Worm (Caenorhabditis elegans) whole organism, L4/young adult: ENCODE results near the gene ins-19.

Experiments
- W03F9.2 ChIP-seq: fragments of 150-350 bp; optimal IDR thresholded peaks from 2 replicates; lab custom pipeline; 2014; ENCODE audit warnings: missing biosample characterization, missing genetic modification characterization
- dao-5 ChIP-seq: sonication (generic microtip); optimal IDR thresholded peaks from 2 replicates; lab custom pipeline; 2016; ENCODE audit warnings: missing genotype, missing genetic modification characterization, moderate library complexity, missing compliant biosample characterization
- him-1 ChIP-seq: sonication (generic microtip); optimal IDR thresholded peaks from 2 replicates; lab custom pipeline; 2016; ENCODE audit warnings: missing genotype, missing genetic modification reagents, missing genetic modification characterization, missing compliant biosample characterization

- TF ChIP-seq him-1 (tag; lab: Kevin White, UChicago) (no peak), dao-5 (tag; lab: Kevin White, UChicago) (no peak), W03F9.2 (tag; lab: Kevin White, UChicago) (no peak)
Measured at ce11 chrII:3158985-3159384, 32.7 kb upstream of the ins-19 start, which contains the start of gene sri-34.
